Fruit fly (Drosophila melanogaster) whole organism, wandering third instar larva: Measurements from ENCODE around the gene Ac76E.

Experiments
- Abd-B ChIP-seq: fragments of >200 bp; optimal IDR thresholded peaks from 2 replicates; lab custom pipeline; 2017; ENCODE audit warnings: missing biosample characterization, missing genetic modification characterization
- CG32264 ChIP-seq: fragments of 200-800 bp; sonication (Bioruptor generic); optimal IDR thresholded peaks from 2 replicates; lab custom pipeline; 2016; ENCODE audit warnings: missing biosample characterization, missing genetic modification characterization
- CG9705 ChIP-seq: fragments of 200-800 bp; sonication (Bioruptor generic); optimal IDR thresholded peaks from 2 replicates; lab custom pipeline; 2018; ENCODE audit warnings: missing biosample characterization, mild to moderate bottlenecking, missing genetic modification characterization
- CrebA ChIP-seq: fragments of 200-800 bp; sonication (Bioruptor generic); optimal IDR thresholded peaks from 2 replicates; lab custom pipeline; 2016; ENCODE audit warnings: missing biosample characterization, mild to moderate bottlenecking, missing genetic modification characterization, borderline replicate concordance
- Dfd ChIP-seq: fragments of >200 bp; optimal IDR thresholded peaks from 2 replicates; lab custom pipeline; 2017; ENCODE audit warnings: missing biosample characterization, missing genetic modification characterization
- Dif ChIP-seq: fragments of 200-275, 200-300 bp; sonication (Bioruptor generic); optimal IDR thresholded peaks from 2 replicates; lab custom pipeline; 2018; ENCODE audit warnings: missing biosample characterization, missing genetic modification characterization; ENCODE audit not compliant: partially characterized antibody
- GATAd ChIP-seq: sonication (Bioruptor generic); optimal IDR thresholded peaks from 2 replicates; lab custom pipeline; 2016; ENCODE audit warnings: missing biosample characterization, missing genetic modification characterization
- HLH106 ChIP-seq: fragments of 200-800 bp; optimal IDR thresholded peaks from 3 replicates; lab custom pipeline; 2019; ENCODE audit warnings: missing biosample characterization, mild to moderate bottlenecking, missing genetic modification characterization, moderate library complexity
- Hnf4 ChIP-seq: fragments of 200-800 bp; sonication (Bioruptor generic); optimal IDR thresholded peaks from 2 replicates; lab custom pipeline; 2016; ENCODE audit warnings: missing biosample characterization, mild to moderate bottlenecking, missing genetic modification characterization
- Hr78 ChIP-seq: fragments of >200 bp; optimal IDR thresholded peaks from 2 replicates; lab custom pipeline; 2017; ENCODE audit warnings: missing biosample characterization, missing genetic modification characterization
- Hr83 ChIP-seq: fragments of 200-300 bp; sonication (Bioruptor generic); optimal IDR thresholded peaks from 2 replicates; lab custom pipeline; 2016; ENCODE audit warnings: missing biosample characterization, mild to moderate bottlenecking, missing genetic modification characterization, moderate library complexity; ENCODE audit not compliant: poor library complexity, severe bottlenecking
- Jra ChIP-seq: sonication (Bioruptor generic); optimal IDR thresholded peaks from 2 replicates; lab custom pipeline; 2016; ENCODE audit warnings: missing biosample characterization, missing genetic modification characterization
- Mio ChIP-seq: sonication (Bioruptor generic); optimal IDR thresholded peaks from 2 replicates; lab custom pipeline; 2016; ENCODE audit warnings: missing biosample characterization, missing genetic modification characterization
- Myc ChIP-seq: fragments of >200 bp; optimal IDR thresholded peaks from 2 replicates; lab custom pipeline; 2017
- N ChIP-seq: fragments of >200 bp; optimal IDR thresholded peaks from 2 replicates; lab custom pipeline; 2018; ENCODE audit warnings: missing biosample characterization, missing external identifiers, missing genetic modification characterization
- OdsH ChIP-seq: fragments of 200-800 bp; sonication (Bioruptor generic); optimal IDR thresholded peaks from 2 replicates; lab custom pipeline; 2016; ENCODE audit warnings: missing biosample characterization, mild to moderate bottlenecking, missing genetic modification characterization
- Rel ChIP-seq, 2 experiments: fragments of 200-800 bp; sonication (Bioruptor generic) in 1 of 2; optimal IDR thresholded peaks; 2 replicates in 1 of 2; 3 replicates in 1 of 2; lab custom pipeline; 2016 to 2019; ENCODE audit warnings: mild to moderate bottlenecking in 2 of 2, missing biosample characterization in 2 of 2, missing genetic modification characterization in 2 of 2, moderate library complexity in 1 of 2
- Sp1 ChIP-seq: fragments of 200-800 bp; sonication (Bioruptor generic); optimal IDR thresholded peaks from 3 replicates; lab custom pipeline; 2019; ENCODE audit warnings: missing biosample characterization, mild to moderate bottlenecking, missing genetic modification characterization, moderate library complexity
- Vsx2 ChIP-seq: fragments of 200-300, 225-300 bp; sonication (Bioruptor generic); optimal IDR thresholded peaks from 2 replicates; lab custom pipeline; 2018; ENCODE audit warnings: missing biosample characterization, missing genetic modification characterization; ENCODE audit not compliant: partially characterized antibody
- br ChIP-seq: fragments of 200-800 bp; sonication (Bioruptor generic); optimal IDR thresholded peaks from 2 replicates; lab custom pipeline; 2016; ENCODE audit warnings: missing biosample characterization, missing genetic modification characterization
- brk ChIP-seq: fragments of 200-800 bp; sonication (Bioruptor generic); optimal IDR thresholded peaks from 2 replicates; lab custom pipeline; 2016; ENCODE audit warnings: missing biosample characterization, mild to moderate bottlenecking, missing genetic modification characterization
- dl ChIP-seq, 2 experiments: fragments of 175-275, 200-275 bp in 1 of 2; fragments of 200-275 bp in 1 of 2; sonication (Bioruptor generic); optimal IDR thresholded peaks; lab custom pipeline; 2018; ENCODE audit warnings: mild to moderate bottlenecking in 2 of 2, missing biosample characterization in 2 of 2, missing genetic modification characterization in 2 of 2, moderate library complexity in 2 of 2; ENCODE audit not compliant: partially characterized antibody in 2 of 2, insufficient read depth in 1 of 2
- dsf ChIP-seq: sonication (Bioruptor generic); optimal IDR thresholded peaks from 2 replicates; lab custom pipeline; 2016; ENCODE audit warnings: missing biosample characterization, missing genetic modification characterization, borderline replicate concordance
- ey ChIP-seq: fragments of 200-800 bp; sonication (Bioruptor generic); optimal IDR thresholded peaks from 2 replicates; lab custom pipeline; 2016; ENCODE audit warnings: missing biosample characterization, missing genetic modification characterization
- foxo ChIP-seq, 2 experiments: fragments of 200-800 bp; sonication (Bioruptor generic); optimal IDR thresholded peaks; 2 replicates in 1 of 2; 3 replicates in 1 of 2; lab custom pipeline; 2016 to 2017; ENCODE audit warnings: missing biosample characterization in 2 of 2, missing genetic modification characterization in 2 of 2
- fru ChIP-seq: fragments of 200-800 bp; sonication (Bioruptor generic); optimal IDR thresholded peaks from 3 replicates; lab custom pipeline; 2016; ENCODE audit warnings: missing biosample characterization, mild to moderate bottlenecking, missing genetic modification characterization
- h ChIP-seq: fragments of 200-800 bp; sonication (Bioruptor generic); optimal IDR thresholded peaks from 3 replicates; lab custom pipeline; 2016; ENCODE audit warnings: missing biosample characterization, mild to moderate bottlenecking, missing genetic modification characterization
- jim ChIP-seq: fragments of 175-275, 200-325 bp; sonication (Bioruptor generic); optimal IDR thresholded peaks from 2 replicates; lab custom pipeline; 2016; ENCODE audit warnings: missing biosample characterization, mild to moderate bottlenecking, missing genetic modification characterization
- lola ChIP-seq: fragments of >200 bp; optimal IDR thresholded peaks from 2 replicates; lab custom pipeline; 2017; ENCODE audit warnings: missing biosample characterization, missing genetic modification characterization
- pan ChIP-seq: fragments of >200 bp; optimal IDR thresholded peaks from 2 replicates; lab custom pipeline; 2017
- psq ChIP-seq: fragments of 200-800 bp; sonication (Bioruptor generic); optimal IDR thresholded peaks from 3 replicates; lab custom pipeline; 2017; ENCODE audit warnings: missing biosample characterization, mild to moderate bottlenecking, missing genetic modification characterization, moderate library complexity
- rgr ChIP-seq: fragments of 200-800 bp; sonication (Bioruptor generic); optimal IDR thresholded peaks from 3 replicates; lab custom pipeline; 2016; ENCODE audit warnings: missing biosample characterization, mild to moderate bottlenecking, missing genetic modification characterization
- sage ChIP-seq: fragments of 200-800 bp; sonication (Bioruptor generic); optimal IDR thresholded peaks from 2 replicates; lab custom pipeline; 2016; ENCODE audit warnings: missing biosample characterization, mild to moderate bottlenecking, missing genetic modification characterization
- sv ChIP-seq: fragments of 200-800 bp; sonication (Bioruptor generic); optimal IDR thresholded peaks from 3 replicates; lab custom pipeline; 2016; ENCODE audit warnings: missing biosample characterization, missing genetic modification characterization
- tai ChIP-seq: sonication (Bioruptor generic); optimal IDR thresholded peaks from 2 replicates; lab custom pipeline; 2016; ENCODE audit warnings: missing biosample characterization, missing genetic modification characterization
- usp ChIP-seq: fragments of >200 bp; optimal IDR thresholded peaks from 2 replicates; lab custom pipeline; 2017; ENCODE audit warnings: missing biosample characterization, missing genetic modification characterization
- woc ChIP-seq: sonication (Bioruptor generic); optimal IDR thresholded peaks from 2 replicates; lab custom pipeline; 2016; ENCODE audit warnings: missing biosample characterization, mild to moderate bottlenecking, missing genetic modification characterization

Gene Ac76E

DNA sequence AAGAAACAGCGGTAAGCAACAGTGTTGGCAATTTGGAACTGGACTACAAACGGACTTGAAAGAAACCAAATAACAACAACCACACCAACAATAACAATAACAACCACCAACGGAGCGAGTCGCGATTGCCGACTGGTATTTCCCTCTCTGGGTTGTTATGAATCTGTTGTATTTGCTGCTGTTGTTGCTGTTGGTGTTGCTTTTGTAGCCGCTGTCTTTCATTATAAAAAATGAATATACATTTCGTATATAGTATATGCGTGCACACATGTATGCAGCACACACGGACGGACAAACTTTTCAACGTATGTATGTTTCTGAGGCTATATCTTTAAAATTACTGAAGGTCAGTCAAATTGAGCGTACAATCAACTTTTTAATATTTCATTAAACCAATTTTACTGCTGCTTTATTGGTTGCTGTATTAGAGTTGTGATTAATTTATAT is 35.7 kb upstream of the Ac76E start:
- TF ChIP-seq CrebA (GFP tag; lab: Kevin White, UChicago) (peak; percentile 25), br (GFP tag; lab: Kevin White, UChicago) (no peak), Abd-B (GFP tag; lab: Kevin White, UChicago) (no peak), jim (GFP tag; lab: Kevin White, UChicago) (no peak), CG9705 (GFP tag; lab: Kevin White, UChicago) (no peak), tai (GFP tag; lab: Kevin White, UChicago) (no peak), dsf (GFP tag; lab: Kevin White, UChicago) (no peak), lola (no peak), N (no peak), Jra (GFP tag; lab: Kevin White, UChicago) (no peak), Dfd (GFP tag; lab: Kevin White, UChicago) (no peak), Hnf4 (GFP tag; lab: Kevin White, UChicago) (no peak), fru (no peak), Hr78 (GFP tag; lab: Kevin White, UChicago) (no peak), dl (GFP tag; optimal IDR thresholded peaks at IDR 0.05; lab: Kevin White, UChicago; ENCODE audit: insufficient read depth in 1 of 2, partially characterized antibody in 2 of 2) (peak; percentile 20 to 22), ey (no peak), Vsx2 (GFP tag; lab: Kevin White, UChicago) (no peak), OdsH (GFP tag; lab: Kevin White, UChicago) (no peak), Dif (GFP tag; lab: Kevin White, UChicago) (peak; percentile 8), sage (GFP tag; lab: Kevin White, UChicago) (peak; percentile 9), Rel (GFP tag; optimal IDR thresholded peaks at IDR 0.05; lab: Kevin White, UChicago) (no peak), Rel (tag; optimal IDR thresholded peaks at IDR 0.05; lab: Kevin White, UChicago) (peak; percentile 94), woc (GFP tag; lab: Kevin White, UChicago) (peak; percentile 35), foxo (GFP tag; optimal IDR thresholded peaks at IDR 0.05; lab: Kevin White, UChicago) (no peak), sv (GFP tag; lab: Kevin White, UChicago) (peak; percentile 46), usp (GFP tag; lab: Kevin White, UChicago) (no peak), Hr83 (GFP tag; lab: Kevin White, UChicago) (no peak), brk (GFP tag; lab: Kevin White, UChicago) (no peak), psq (GFP tag; lab: Kevin White, UChicago) (peak; percentile 49), Myc (lab: Kevin White, UChicago) (no peak), Mio (GFP tag; lab: Kevin White, UChicago) (no peak), rgr (GFP tag; lab: Kevin White, UChicago) (no peak), CG32264 (GFP tag; lab: Kevin White, UChicago) (no peak)

- TF ChIP-seq OdsH (GFP tag; lab: Kevin White, UChicago) = no peak
- TF ChIP-seq Rel (GFP tag; optimal IDR thresholded peaks at IDR 0.05; lab: Kevin White, UChicago) = no peak
- peak; percentile 41 for TF ChIP-seq Rel (tag; optimal IDR thresholded peaks at IDR 0.05; lab: Kevin White, UChicago)
- TF ChIP-seq, all 38 proteins: peak for 1
Measured at dm6 chr3L:19904411-19905135, 34.5 kb upstream of the Ac76E start.

DNA sequence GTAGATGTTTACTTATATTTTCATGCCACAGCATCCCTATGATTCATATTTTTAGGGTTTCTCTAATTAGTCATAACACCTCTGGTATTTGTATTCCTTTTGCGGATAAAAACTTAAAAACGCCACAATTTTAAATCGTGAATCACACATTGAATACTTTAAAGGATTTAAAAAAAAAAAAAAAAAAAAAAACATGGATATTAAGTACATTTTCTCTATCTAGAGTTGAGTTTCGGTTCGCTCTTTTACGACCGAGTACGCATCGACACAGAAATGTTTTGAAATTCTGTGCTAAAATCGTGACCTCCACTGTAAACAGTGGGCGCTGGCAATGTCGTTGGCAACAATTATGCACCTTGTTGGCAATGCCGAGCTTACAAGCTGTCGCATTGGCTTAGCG is 33.7 kb upstream of the Ac76E start:
- TF ChIP-seq rgr (GFP tag; lab: Kevin White, UChicago) (peak; percentile 40), Jra (GFP tag; lab: Kevin White, UChicago) (no peak), brk (GFP tag; lab: Kevin White, UChicago) (no peak), dl (GFP tag; optimal IDR thresholded peaks at IDR 0.05; lab: Kevin White, UChicago; ENCODE audit: insufficient read depth in 1 of 2, partially characterized antibody in 2 of 2) (no peak), pan (lab: Kevin White, UChicago) (no peak), Sp1 (GFP tag; lab: Kevin White, UChicago) (no peak), Abd-B (GFP tag; lab: Kevin White, UChicago) (no peak), N (no peak), br (GFP tag; lab: Kevin White, UChicago) (peak; percentile 18), Hr78 (GFP tag; lab: Kevin White, UChicago) (no peak), sv (GFP tag; lab: Kevin White, UChicago) (peak; percentile 31), HLH106 (no peak), ey (peak; percentile 33), fru (no peak), Hnf4 (GFP tag; lab: Kevin White, UChicago) (no peak), OdsH (GFP tag; lab: Kevin White, UChicago) (peak; percentile 6), dsf (GFP tag; lab: Kevin White, UChicago) (no peak), GATAd (GFP tag; lab: Kevin White, UChicago) (no peak), Dif (GFP tag; lab: Kevin White, UChicago) (no peak), h (GFP tag; lab: Kevin White, UChicago) (peak; percentile 35), Rel (GFP tag; optimal IDR thresholded peaks at IDR 0.05; lab: Kevin White, UChicago) (no peak), Rel (tag; optimal IDR thresholded peaks at IDR 0.05; lab: Kevin White, UChicago) (no peak), psq (GFP tag; lab: Kevin White, UChicago) (peak; percentile 5), woc (GFP tag; lab: Kevin White, UChicago) (no peak), Dfd (GFP tag; lab: Kevin White, UChicago) (no peak), usp (GFP tag; lab: Kevin White, UChicago) (no peak), CrebA (GFP tag; lab: Kevin White, UChicago) (no peak)
